Worm (Caenorhabditis elegans) whole organism, L3 larva: Measurements from ENCODE around the gene K03H6.1.

Experiments
- R02D3.7 ChIP-seq: fragments of 150-350 bp; optimal IDR thresholded peaks from 2 replicates; lab custom pipeline; 2014; ENCODE audit warnings: missing biosample characterization, missing genetic modification characterization
- ZK546.5 ChIP-seq: sonication (generic microtip); optimal IDR thresholded peaks from 2 replicates; lab custom pipeline; 2017; ENCODE audit warnings: missing biosample characterization, missing genetic modification characterization
- aly-2 ChIP-seq: fragments of 150-350 bp; optimal IDR thresholded peaks from 2 replicates; lab custom pipeline; 2014; ENCODE audit warnings: missing biosample characterization, missing genetic modification characterization
- ama-1 ChIP-seq: fragments of 150-350 bp; optimal IDR thresholded peaks from 2 replicates; lab custom pipeline; 2018
- ceh-16 ChIP-seq: sonication (generic microtip); optimal IDR thresholded peaks from 2 replicates; lab custom pipeline; 2017; ENCODE audit warnings: missing biosample characterization, missing genetic modification characterization
- ceh-28 ChIP-seq: fragments of 150-350 bp; optimal IDR thresholded peaks from 2 replicates; lab custom pipeline; 2014; ENCODE audit warnings: missing biosample characterization, missing genetic modification reagents, missing genetic modification characterization
- ceh-82 ChIP-seq: fragments of 150-350 bp; optimal IDR thresholded peaks from 2 replicates; lab custom pipeline; 2014; ENCODE audit warnings: missing biosample characterization, missing genetic modification characterization
- ceh-9 ChIP-seq: sonication (generic microtip); optimal IDR thresholded peaks from 2 replicates; lab custom pipeline; 2018; ENCODE audit warnings: missing biosample characterization, missing genetic modification characterization
- daf-12 ChIP-seq: fragments of 150-350 bp; optimal IDR thresholded peaks from 2 replicates; lab custom pipeline; 2014; ENCODE audit warnings: missing biosample characterization, missing genetic modification reagents, missing genetic modification characterization
- egl-27 ChIP-seq: sonication (generic microtip); optimal IDR thresholded peaks from 4 replicates; lab custom pipeline; 2017; ENCODE audit warnings: missing biosample characterization, missing genetic modification reagents, missing genetic modification characterization
- egl-5 ChIP-seq: fragments of 150-350 bp; optimal IDR thresholded peaks from 2 replicates; lab custom pipeline; 2017; ENCODE audit warnings: missing biosample characterization, missing genetic modification reagents, missing genetic modification characterization, inconsistent platforms
- elt-1 ChIP-seq: fragments of 150-350 bp; optimal IDR thresholded peaks from 2 replicates; lab custom pipeline; 2014; ENCODE audit warnings: missing biosample characterization, missing genetic modification characterization
- elt-2 ChIP-seq: sonication (generic microtip); optimal IDR thresholded peaks from 2 replicates; lab custom pipeline; 2016; ENCODE audit warnings: missing genetic modification reagents, mild to moderate bottlenecking, missing genetic modification characterization, missing compliant biosample characterization
- elt-3 ChIP-seq, 3 experiments: fragments of 150-350 bp in 1 of 3; sonication (generic microtip) in 2 of 3; optimal IDR thresholded peaks; 2 replicates in 2 of 3; 4 replicates in 1 of 3; lab custom pipeline; 2014 to 2017; ENCODE audit warnings: missing biosample characterization in 3 of 3, missing genetic modification characterization in 3 of 3
- eor-1 ChIP-seq, 2 experiments: fragments of 150-350 bp; optimal IDR thresholded peaks; 2 replicates each; lab custom pipeline; 2014 to 2018; ENCODE audit warnings: missing biosample characterization in 2 of 2, missing genetic modification characterization in 2 of 2
- fkh-10 ChIP-seq: sonication (generic microtip); optimal IDR thresholded peaks from 2 replicates; lab custom pipeline; 2017; ENCODE audit warnings: missing biosample characterization, missing genetic modification reagents, missing genetic modification characterization
- fkh-2 ChIP-seq: fragments of 150-350 bp; optimal IDR thresholded peaks from 2 replicates; lab custom pipeline; 2014; ENCODE audit warnings: missing biosample characterization, missing genetic modification reagents, missing genetic modification characterization
- fos-1 ChIP-seq: fragments of 150-350 bp; optimal IDR thresholded peaks from 2 replicates; lab custom pipeline; 2014; ENCODE audit warnings: missing biosample characterization, missing genetic modification characterization
- hmg-11 ChIP-seq: sonication (generic microtip); optimal IDR thresholded peaks from 2 replicates; lab custom pipeline; 2016; ENCODE audit warnings: missing genetic modification characterization, missing compliant biosample characterization
- jun-1 ChIP-seq: fragments of 150-350 bp; optimal IDR thresholded peaks from 2 replicates; lab custom pipeline; 2014; ENCODE audit warnings: missing biosample characterization, missing genetic modification reagents, missing genetic modification characterization
- lin-15B ChIP-seq: fragments of 150-350 bp; optimal IDR thresholded peaks from 2 replicates; lab custom pipeline; 2014; ENCODE audit warnings: missing biosample characterization, missing genetic modification characterization
- lin-39 ChIP-seq: fragments of 150-350 bp; optimal IDR thresholded peaks from 2 replicates; lab custom pipeline; 2018; ENCODE audit warnings: missing biosample characterization, missing genetic modification reagents, missing genetic modification characterization
- lsy-12 ChIP-seq: sonication (generic microtip); optimal IDR thresholded peaks from 2 replicates; lab custom pipeline; 2016; ENCODE audit warnings: mild to moderate bottlenecking, missing genetic modification characterization, missing compliant biosample characterization
- mdl-1 ChIP-seq: fragments of 150-350 bp; optimal IDR thresholded peaks from 2 replicates; lab custom pipeline; 2014; ENCODE audit warnings: missing biosample characterization, missing genetic modification characterization
- mml-1 ChIP-seq: fragments of 150-350 bp; sonication (generic microtip); optimal IDR thresholded peaks from 3 replicates; lab custom pipeline; 2014; ENCODE audit warnings: missing biosample characterization, missing genetic modification characterization
- nfya-1 ChIP-seq: sonication (generic microtip); optimal IDR thresholded peaks from 2 replicates; lab custom pipeline; 2017; ENCODE audit warnings: missing genetic modification characterization, mild to moderate bottlenecking, missing compliant biosample characterization, antibody characterized with exemption, moderate library complexity; ENCODE audit not compliant: insufficient read depth
- nhr-11 ChIP-seq: fragments of 150-350 bp; optimal IDR thresholded peaks from 2 replicates; lab custom pipeline; 2014; ENCODE audit warnings: missing biosample characterization, missing genetic modification characterization
- nhr-12 ChIP-seq: fragments of 150-350 bp; optimal IDR thresholded peaks from 2 replicates; lab custom pipeline; 2014; ENCODE audit warnings: missing biosample characterization, missing genetic modification characterization
- nhr-23 ChIP-seq: fragments of 150-350 bp; optimal IDR thresholded peaks from 2 replicates; lab custom pipeline; 2014; ENCODE audit warnings: missing biosample characterization, missing genetic modification reagents, missing genetic modification characterization
- nhr-237 ChIP-seq: fragments of 150-350 bp; optimal IDR thresholded peaks from 2 replicates; lab custom pipeline; 2014; ENCODE audit warnings: missing biosample characterization, missing genetic modification characterization
- nhr-25 ChIP-seq: sonication (generic microtip); optimal IDR thresholded peaks from 2 replicates; lab custom pipeline; 2017; ENCODE audit warnings: missing biosample characterization, missing genetic modification characterization
- nhr-28 ChIP-seq: fragments of 150-350 bp; optimal IDR thresholded peaks from 2 replicates; lab custom pipeline; 2014; ENCODE audit warnings: missing biosample characterization, missing genetic modification characterization
- nhr-43 ChIP-seq: sonication (generic microtip); optimal IDR thresholded peaks from 2 replicates; lab custom pipeline; 2016; ENCODE audit warnings: mild to moderate bottlenecking, missing genetic modification characterization, missing compliant biosample characterization; ENCODE audit not compliant: poor library complexity, severe bottlenecking
- nhr-67 ChIP-seq: fragments of 150-350 bp; optimal IDR thresholded peaks from 2 replicates; lab custom pipeline; 2014; ENCODE audit warnings: missing biosample characterization, missing genetic modification characterization
- nhr-76 ChIP-seq: fragments of 150-350 bp; sonication (generic microtip); optimal IDR thresholded peaks from 5 replicates; lab custom pipeline; 2014; ENCODE audit warnings: missing biosample characterization, missing genetic modification characterization
- nhr-77 ChIP-seq: fragments of 150-350 bp; optimal IDR thresholded peaks from 2 replicates; lab custom pipeline; 2014; ENCODE audit warnings: missing biosample characterization, missing genetic modification characterization
- pha-4 ChIP-seq: fragments of 150-350 bp; optimal IDR thresholded peaks from 2 replicates; lab custom pipeline; 2014; ENCODE audit warnings: missing biosample characterization, missing genetic modification reagents, missing genetic modification characterization
- pqm-1 ChIP-seq: fragments of 150-350 bp; optimal IDR thresholded peaks from 2 replicates; lab custom pipeline; 2017; ENCODE audit warnings: missing biosample characterization, missing genetic modification characterization, inconsistent platforms
- sea-2 ChIP-seq: fragments of 150-350 bp; sonication (generic microtip); optimal IDR thresholded peaks from 4 replicates; lab custom pipeline; 2014; ENCODE audit warnings: missing biosample characterization, missing genetic modification reagents, missing genetic modification characterization
- skn-1 ChIP-seq: fragments of 150-350 bp; optimal IDR thresholded peaks from 2 replicates; lab custom pipeline; 2014; ENCODE audit warnings: missing biosample characterization, missing genetic modification characterization
- snpc-4 ChIP-seq: fragments of 150-350 bp; optimal IDR thresholded peaks from 2 replicates; lab custom pipeline; 2014; ENCODE audit warnings: missing biosample characterization, missing genetic modification characterization
- tbx-2 ChIP-seq: sonication (generic microtip); optimal IDR thresholded peaks from 2 replicates; lab custom pipeline; 2016; ENCODE audit warnings: mild to moderate bottlenecking, missing genetic modification characterization, missing compliant biosample characterization
- unc-39 ChIP-seq: sonication (generic microtip); optimal IDR thresholded peaks from 4 replicates; lab custom pipeline; 2017; ENCODE audit warnings: missing biosample characterization, missing genetic modification characterization
- unc-62 ChIP-seq: fragments of 150-350 bp; sonication (generic microtip); optimal IDR thresholded peaks from 4 replicates; lab custom pipeline; 2014; ENCODE audit warnings: missing biosample characterization, missing genetic modification reagents, missing genetic modification characterization
- zag-1 ChIP-seq: fragments of 150-350 bp; optimal IDR thresholded peaks from 2 replicates; lab custom pipeline; 2014; ENCODE audit warnings: missing biosample characterization, missing genetic modification characterization
- ztf-11 ChIP-seq: fragments of 150-350 bp; optimal IDR thresholded peaks from 2 replicates; lab custom pipeline; 2014; ENCODE audit warnings: missing biosample characterization, missing genetic modification characterization
- ztf-4 ChIP-seq: fragments of 150-350 bp; optimal IDR thresholded peaks from 2 replicates; lab custom pipeline; 2014; ENCODE audit warnings: missing biosample characterization, missing genetic modification characterization

The K03H6.1 gene

DNA sequence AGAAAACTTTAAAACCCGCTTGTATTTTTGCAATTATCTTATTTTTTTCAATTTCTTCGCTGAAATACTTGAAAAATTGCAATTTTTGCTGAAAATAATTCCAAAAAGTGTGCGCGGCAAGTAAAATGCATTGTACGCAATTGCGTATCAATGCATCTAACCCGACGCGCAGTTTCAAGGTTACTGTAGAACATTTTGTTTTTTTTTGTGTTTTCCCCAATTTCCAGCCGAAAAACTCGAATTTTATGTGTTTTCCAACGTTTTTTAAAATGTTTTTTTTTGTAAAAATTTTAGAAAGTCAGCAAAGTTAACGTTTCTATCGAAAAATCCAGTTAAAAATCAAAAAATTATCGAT, 26.9 kb upstream of the K03H6.1 start:
- no peak for TF ChIP-seq hmg-11 (tag; lab: Kevin White, UChicago)
- TF ChIP-seq ceh-16 (tag; lab: Kevin White, UChicago), result no peak
- TF ChIP-seq nhr-77, result no peak
- TF ChIP-seq mdl-1 (tag; lab: Kevin White, UChicago), result no peak
- TF ChIP-seq ceh-9, result no peak
- no peak for TF ChIP-seq nfya-1 (tag; lab: Kevin White, UChicago)
- TF ChIP-seq fkh-10, result no peak

DNA sequence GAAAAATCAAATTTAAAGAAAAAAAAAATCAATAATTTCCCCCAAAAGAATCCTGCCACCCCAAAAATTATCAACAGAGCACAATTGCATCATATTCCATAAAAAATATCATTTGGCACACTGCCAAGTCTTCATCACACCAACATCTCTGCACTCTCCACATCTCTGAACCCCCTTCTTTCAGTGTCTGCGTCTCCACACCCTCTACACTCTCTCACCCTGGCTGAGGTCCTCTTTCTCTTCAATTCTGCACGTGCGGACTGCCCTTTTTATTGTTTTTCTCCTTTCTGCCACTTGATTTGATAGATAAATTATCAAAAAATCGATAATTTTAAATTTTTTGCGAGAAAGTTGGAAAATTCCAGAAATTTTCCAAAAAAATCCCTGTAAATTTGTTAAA, 26.1 kb upstream of the K03H6.1 start, which contains the start of gene hxk-3:
TSS of gene hxk-3 (plus strand) at position 179 of the 400 bp plus-strand sequence.
- TF ChIP-seq fos-1 (tag; lab: Kevin White, UChicago) (no peak), ceh-82 (no peak), nhr-12 (tag; lab: Kevin White, UChicago) (no peak), daf-12 (no peak), eor-1 (tag; optimal IDR thresholded peaks at IDR 0.05; lab: Kevin White, UChicago) (no peak), pqm-1 (no peak), ZK546.5 (tag; lab: Kevin White, UChicago) (no peak), elt-1 (tag; lab: Kevin White, UChicago) (no peak), nhr-25 (tag; lab: Kevin White, UChicago) (peak; percentile 13), egl-27 (tag; lab: Kevin White, UChicago) (no peak), nhr-43 (tag; lab: Kevin White, UChicago) (peak; percentile 63), ceh-16 (tag; lab: Kevin White, UChicago) (no peak), nhr-23 (tag; lab: Kevin White, UChicago) (peak; percentile 49), hmg-11 (tag; lab: Kevin White, UChicago) (peak; percentile 84), ceh-28 (tag; lab: Kevin White, UChicago) (peak; percentile 80), nfya-1 (tag; lab: Kevin White, UChicago) (peak; percentile 77), nhr-76 (tag; lab: Kevin White, UChicago) (no peak), mdl-1 (tag; lab: Kevin White, UChicago) (peak; percentile 84), tbx-2 (tag; lab: Kevin White, UChicago) (no peak), nhr-77 (no peak), elt-3 (tag; optimal IDR thresholded peaks at IDR 0.05; lab: Kevin White, UChicago) (no peak), ztf-4 (tag; lab: Kevin White, UChicago) (no peak), mml-1 (no peak), lin-15B (tag; lab: Kevin White, UChicago) (peak; percentile 64), zag-1 (tag; lab: Kevin White, UChicago) (no peak), fkh-2 (tag; lab: Kevin White, UChicago) (no peak), pha-4 (tag; lab: Kevin White, UChicago) (peak; percentile 71), elt-2 (tag; lab: Kevin White, UChicago) (peak; percentile 50), lin-39 (tag; lab: Kevin White, UChicago) (peak; percentile 49), nhr-67 (no peak), unc-39 (no peak), jun-1 (tag; lab: Kevin White, UChicago) (no peak), nhr-237 (tag; lab: Kevin White, UChicago) (no peak), aly-2 (no peak), lsy-12 (peak; percentile 1), ama-1 (lab: Kevin White, UChicago) (peak; percentile 70), unc-62 (GFP tag; lab: Kevin White, UChicago) (no peak), nhr-28 (tag; lab: Kevin White, UChicago) (no peak), R02D3.7 (no peak), nhr-11 (tag; lab: Kevin White, UChicago) (no peak), egl-5 (no peak), ceh-9 (no peak), sea-2 (GFP tag; lab: Kevin White, UChicago) (no peak), fkh-10 (no peak), ztf-11 (no peak), snpc-4 (tag; lab: Kevin White, UChicago) (no peak), skn-1 (tag; lab: Kevin White, UChicago) (no peak)
